Worm (Caenorhabditis elegans) whole organism, late embryonic: ENCODE measurements around the gene fbxb-18.

Experiments used
- T23F11.4 ChIP-seq: fragments of 200-800 bp; sonication (Bioruptor generic); optimal IDR thresholded peaks from 2 replicates; lab custom pipeline; 2018; ENCODE audit warnings: mild to moderate bottlenecking, missing genetic modification characterization, missing compliant biosample characterization
- ahr-1 ChIP-seq: sonication (generic microtip); optimal IDR thresholded peaks from 2 replicates; lab custom pipeline; 2016; ENCODE audit warnings: missing genetic modification characterization, missing compliant biosample characterization
- ceh-14 ChIP-seq: sonication (generic microtip); optimal IDR thresholded peaks from 2 replicates; lab custom pipeline; 2016; ENCODE audit warnings: missing genotype, missing genetic modification characterization, missing compliant biosample characterization
- ceh-19 ChIP-seq: fragments of 200-800 bp; sonication (Bioruptor generic); optimal IDR thresholded peaks from 2 replicates; lab custom pipeline; 2018; ENCODE audit warnings: mild to moderate bottlenecking, missing genetic modification characterization, missing compliant biosample characterization
- ceh-2 ChIP-seq: sonication (generic microtip); optimal IDR thresholded peaks from 2 replicates; lab custom pipeline; 2016; ENCODE audit warnings: missing genotype, missing genetic modification characterization, missing compliant biosample characterization
- ceh-30 ChIP-seq: fragments of 150-350 bp; optimal IDR thresholded peaks from 2 replicates; lab custom pipeline; 2014; ENCODE audit warnings: missing biosample characterization, missing genetic modification characterization
- ceh-34 ChIP-seq: sonication (generic microtip); optimal IDR thresholded peaks from 2 replicates; lab custom pipeline; 2016; ENCODE audit warnings: mild to moderate bottlenecking, missing genetic modification characterization, missing compliant biosample characterization
- ceh-6 ChIP-seq: fragments of 200-800 bp; sonication (Bioruptor generic); optimal IDR thresholded peaks from 2 replicates; lab custom pipeline; 2018; ENCODE audit warnings: mild to moderate bottlenecking, missing genetic modification characterization, missing compliant biosample characterization
- ceh-9 ChIP-seq: sonication (generic microtip); optimal IDR thresholded peaks from 2 replicates; lab custom pipeline; 2016; ENCODE audit warnings: mild to moderate bottlenecking, missing genetic modification characterization, inconsistent platforms, missing compliant biosample characterization
- elt-2 ChIP-seq: sonication (generic microtip); optimal IDR thresholded peaks from 2 replicates; lab custom pipeline; 2016; ENCODE audit warnings: missing genetic modification reagents, missing genetic modification characterization, missing compliant biosample characterization
- elt-4 ChIP-seq: sonication (generic microtip); optimal IDR thresholded peaks from 2 replicates; lab custom pipeline; 2016; ENCODE audit warnings: missing genetic modification characterization, missing compliant biosample characterization
- eyg-1 ChIP-seq: sonication (generic microtip); optimal IDR thresholded peaks from 2 replicates; lab custom pipeline; 2016; ENCODE audit warnings: missing genotype, missing genetic modification characterization, missing compliant biosample characterization
- gmeb-2 ChIP-seq: sonication (generic microtip); optimal IDR thresholded peaks from 2 replicates; lab custom pipeline; 2016; ENCODE audit warnings: missing genetic modification characterization, inconsistent platforms, missing compliant biosample characterization
- hlh-30 ChIP-seq: sonication (generic microtip); optimal IDR thresholded peaks from 2 replicates; lab custom pipeline; 2017; ENCODE audit warnings: antibody characterized with exemption, missing genetic modification characterization, missing compliant biosample characterization; ENCODE audit not compliant: insufficient read depth
- lim-6 ChIP-seq: sonication (generic microtip); optimal IDR thresholded peaks from 2 replicates; lab custom pipeline; 2016; ENCODE audit warnings: missing genetic modification characterization, missing compliant biosample characterization
- madf-2 ChIP-seq: sonication (generic microtip); optimal IDR thresholded peaks from 2 replicates; lab custom pipeline; 2017; ENCODE audit warnings: missing genetic modification characterization, missing compliant biosample characterization
- odd-2 ChIP-seq: sonication (generic microtip); optimal IDR thresholded peaks from 2 replicates; lab custom pipeline; 2017; ENCODE audit warnings: antibody characterized with exemption, mild to moderate bottlenecking, missing genetic modification characterization, missing compliant biosample characterization
- pat-9 ChIP-seq: fragments of 200-800 bp; sonication (Bioruptor generic); optimal IDR thresholded peaks from 2 replicates; lab custom pipeline; 2018; ENCODE audit warnings: mild to moderate bottlenecking, missing genetic modification characterization, moderate library complexity, missing compliant biosample characterization
- pha-2 ChIP-seq: sonication (generic microtip); optimal IDR thresholded peaks from 2 replicates; lab custom pipeline; 2017; ENCODE audit warnings: mild to moderate bottlenecking, missing genetic modification characterization, missing compliant biosample characterization
- pha-4 ChIP-seq: fragments of 150-350 bp; optimal IDR thresholded peaks from 2 replicates; lab custom pipeline; 2018; ENCODE audit warnings: missing biosample characterization, missing genetic modification reagents, missing genetic modification characterization
- rnt-1 ChIP-seq: sonication (generic microtip); optimal IDR thresholded peaks from 2 replicates; lab custom pipeline; 2016; ENCODE audit warnings: missing genetic modification characterization, missing compliant biosample characterization
- sdc-2 ChIP-seq: sonication (generic microtip); optimal IDR thresholded peaks from 2 replicates; lab custom pipeline; 2016; ENCODE audit warnings: missing genotype, missing genetic modification characterization, missing compliant biosample characterization
- sox-2 ChIP-seq: fragments of 200-800 bp; sonication (Bioruptor generic); IDR thresholded peaks from 2 replicates; pipeline ENCODE4 v1.3.6; 2022; ENCODE audit warnings: missing genetic modification reagents, missing genetic modification characterization, missing compliant biosample characterization
- sox-4 ChIP-seq: sonication (generic microtip); optimal IDR thresholded peaks from 2 replicates; lab custom pipeline; 2017; ENCODE audit warnings: mild to moderate bottlenecking, missing genetic modification characterization, inconsistent platforms, missing compliant biosample characterization
- syd-9 ChIP-seq: sonication (generic microtip); optimal IDR thresholded peaks from 2 replicates; lab custom pipeline; 2016; ENCODE audit warnings: mild to moderate bottlenecking, missing genetic modification characterization, moderate library complexity, missing compliant biosample characterization
- tbx-7 ChIP-seq: sonication (generic microtip); optimal IDR thresholded peaks from 2 replicates; lab custom pipeline; 2016; ENCODE audit warnings: missing genotype, missing genetic modification characterization, missing compliant biosample characterization
- unc-3 ChIP-seq, 2 experiments: fragments of 200-800 bp in 1 of 2; sonication (Bioruptor generic) in 1 of 2; sonication (generic microtip) in 1 of 2; conservative IDR thresholded peaks in 1 of 2; optimal IDR thresholded peaks in 1 of 2; 2 replicates each; pipeline versions ENCODE4 v1.3.6 to Lab custom; 2016 to 2022; ENCODE audit warnings: missing compliant biosample characterization in 2 of 2, missing genetic modification characterization in 2 of 2, missing genetic modification reagents in 1 of 2
- unc-42 ChIP-seq: sonication (generic microtip); optimal IDR thresholded peaks from 2 replicates; lab custom pipeline; 2016; ENCODE audit warnings: missing genotype, missing genetic modification characterization, missing compliant biosample characterization
- unc-55 ChIP-seq: sonication (generic microtip); optimal IDR thresholded peaks from 2 replicates; lab custom pipeline; 2017; ENCODE audit warnings: missing biosample characterization, missing genetic modification reagents, missing genetic modification characterization

fbxb-18 gene

DNA sequence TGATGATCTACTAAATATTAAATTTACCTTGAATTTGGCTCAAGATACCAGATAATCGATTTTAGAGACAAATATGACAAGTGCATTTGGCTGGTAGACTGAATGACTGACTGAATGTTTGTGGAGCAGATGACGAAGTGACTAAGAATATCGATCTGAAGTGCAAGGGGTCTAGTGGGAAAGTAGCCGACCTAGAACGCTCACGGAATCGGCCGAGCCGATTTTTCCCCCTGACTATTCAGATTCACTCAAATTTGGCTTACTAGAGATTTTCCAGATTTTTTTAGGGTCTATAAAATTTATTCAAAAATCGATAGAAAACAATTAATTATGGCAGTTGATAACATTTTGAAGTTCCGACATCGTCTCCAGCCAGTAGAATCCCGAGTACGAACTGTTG lies 5.8 kb upstream of the fbxb-18 start, which contains the start of gene fbxc-26 (continued):
- TF ChIP-seq lim-6 (tag; lab: Kevin White, UChicago) = no peak
- TF ChIP-seq ceh-30 (tag; lab: Kevin White, UChicago) = no peak

- TF ChIP-seq syd-9 (no peak), sox-2 (GFP tag; lab: Robert Waterston, UW) (no peak), sdc-2 (tag; lab: Kevin White, UChicago) (no peak), T23F11.4 (GFP tag; lab: Kevin White, UChicago) (no peak), rnt-1 (tag; lab: Kevin White, UChicago) (no peak), madf-2 (no peak), tbx-7 (no peak), unc-55 (GFP tag; lab: Kevin White, UChicago) (no peak), sox-4 (tag; lab: Kevin White, UChicago) (no peak), elt-4 (tag; lab: Kevin White, UChicago) (no peak), pat-9 (tag; lab: Kevin White, UChicago) (no peak)
- TF ChIP-seq, all 69 proteins: peak for 0
Measured at ce11 chrII:1692827-1693226, 4.1 kb upstream of the fbxb-18 start, which contains the start of gene fbxc-21. Gene fbxc-21 (minus strand): TSS chrII:1692927.

DNA sequence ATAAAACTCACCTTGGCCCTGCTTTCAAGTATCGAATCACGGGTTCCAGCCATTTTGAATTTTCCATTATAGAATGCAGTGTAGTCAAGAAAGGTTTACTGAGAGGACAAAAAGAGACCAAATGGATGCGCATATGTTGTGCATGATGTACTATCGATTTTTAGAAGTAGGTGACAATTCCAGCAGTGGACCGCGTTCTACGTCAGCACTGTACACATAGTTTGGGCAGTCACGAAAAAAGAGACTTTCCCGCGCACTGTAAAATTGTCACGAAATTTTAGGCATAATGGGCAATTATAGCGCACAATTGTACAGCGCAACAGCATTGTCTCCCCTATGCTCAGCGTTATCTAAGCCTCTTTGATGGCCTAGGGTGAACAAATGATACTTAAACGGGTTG lies 2.3 kb upstream of the fbxb-18 start, which contains the start of gene fbxc-22:
Gene fbxc-22, minus strand, starts transcription at position 101 of the 400 bp plus-strand sequence.
- TF ChIP-seq ceh-34 = no peak
- no peak for TF ChIP-seq rnt-1 (tag; lab: Kevin White, UChicago)
- no peak for TF ChIP-seq elt-2
- no peak for TF ChIP-seq pha-2 (tag; lab: Kevin White, UChicago)

DNA sequence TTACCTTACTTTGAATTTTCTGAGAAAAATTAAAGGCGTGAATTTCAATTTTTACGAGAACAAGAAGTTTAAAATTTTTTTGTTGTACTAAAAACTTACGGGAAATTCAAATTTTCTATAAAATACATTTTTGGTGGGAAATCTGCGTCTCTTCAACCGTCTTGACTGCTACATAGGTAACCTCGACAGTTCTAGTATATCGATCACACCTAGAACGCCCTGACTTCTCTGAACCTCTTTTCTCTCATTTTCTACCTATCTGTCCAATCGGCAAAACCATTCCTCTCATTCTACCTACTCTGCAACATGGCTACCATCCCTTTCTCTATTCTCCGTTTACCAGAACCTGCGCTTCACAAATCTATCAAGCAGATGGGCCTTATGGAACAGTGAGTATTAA lies 5.0 kb downstream of the fbxb-18 start, which contains the start of gene fbxb-25:
Gene fbxb-25, plus strand, starts transcription at position 301 of the 400 bp plus-strand sequence.
- TF ChIP-seq ahr-1 (tag; lab: Kevin White, UChicago) (no peak), ceh-14 (tag; lab: Kevin White, UChicago) (no peak), pha-4 (tag; lab: Kevin White, UChicago) (no peak), sox-2 (GFP tag; lab: Robert Waterston, UW) (no peak), unc-42 (tag; lab: Kevin White, UChicago) (no peak), madf-2 (no peak)

ce11 chrII:1682218-1682617 lies 6.5 kb downstream of the fbxb-18 start, which contains the start of gene fbxb-26:
Gene fbxb-26 (plus strand): TSS chrII:1682518.
- TF ChIP-seq elt-2 (no peak), lim-6 (tag; lab: Kevin White, UChicago) (no peak), eyg-1 (no peak), unc-3 (GFP tag; conservative IDR thresholded peaks at IDR 0.05; lab: Robert Waterston, UW) (no peak), unc-3 (tag; optimal IDR thresholded peaks at IDR 0.05; lab: Kevin White, UChicago) (no peak), ceh-34 (no peak), odd-2 (tag; lab: Kevin White, UChicago) (no peak)
- TF ChIP-seq, all 69 proteins: peak for 0

ce11 chrII:1679081-1679480 lies 9.6 kb downstream of the fbxb-18 start, which contains the start of gene irld-36:
Gene irld-36 (plus strand): TSS chrII:1679381.
- TF ChIP-seq elt-2 (no peak), elt-4 (tag; lab: Kevin White, UChicago) (no peak), ceh-2 (no peak), ceh-6 (GFP tag; lab: Kevin White, UChicago) (no peak), gmeb-2 (no peak), ceh-30 (tag; lab: Kevin White, UChicago) (no peak), pha-2 (tag; lab: Kevin White, UChicago) (no peak), madf-2 (no peak), hlh-30 (tag; lab: Kevin White, UChicago) (no peak), ceh-19 (GFP tag; lab: Kevin White, UChicago) (no peak), pat-9 (tag; lab: Kevin White, UChicago) (no peak), unc-42 (tag; lab: Kevin White, UChicago) (no peak), ceh-9 (tag; lab: Kevin White, UChicago) (no peak), syd-9 (no peak)
